Fruit fly (Drosophila melanogaster) whole organism, adult: ENCODE data around the gene CG42820.

Experiments
- CG7101 ChIP-seq: fragments of 200-800 bp; sonication (Bioruptor generic); optimal IDR thresholded peaks from 2 replicates; lab custom pipeline; 2018; ENCODE audit warnings: missing biosample characterization, mild to moderate bottlenecking, missing genetic modification characterization, moderate library complexity
- cic ChIP-seq: fragments of 200-800 bp; sonication (Bioruptor generic); optimal IDR thresholded peaks from 2 replicates; lab custom pipeline; 2017; ENCODE audit warnings: missing biosample characterization, mild to moderate bottlenecking, missing genetic modification characterization, moderate library complexity
- kay ChIP-seq: fragments of 200-800 bp; sonication (Bioruptor generic); peaks from one replicate; lab custom pipeline; 2016; ENCODE audit warnings: missing biosample characterization, missing genetic modification characterization, borderline replicate concordance
- pad ChIP-seq: fragments of 200-800 bp; sonication (Bioruptor generic); optimal IDR thresholded peaks from 3 replicates; lab custom pipeline; 2017; ENCODE audit warnings: missing biosample characterization, missing genetic modification characterization, mild to moderate bottlenecking, moderate library complexity, missing genetic modification reagents
- toe ChIP-seq: fragments of 200-800 bp; sonication (Bioruptor generic); optimal IDR thresholded peaks from 2 replicates; lab custom pipeline; 2016; ENCODE audit warnings: missing biosample characterization, missing genetic modification characterization

DNA sequence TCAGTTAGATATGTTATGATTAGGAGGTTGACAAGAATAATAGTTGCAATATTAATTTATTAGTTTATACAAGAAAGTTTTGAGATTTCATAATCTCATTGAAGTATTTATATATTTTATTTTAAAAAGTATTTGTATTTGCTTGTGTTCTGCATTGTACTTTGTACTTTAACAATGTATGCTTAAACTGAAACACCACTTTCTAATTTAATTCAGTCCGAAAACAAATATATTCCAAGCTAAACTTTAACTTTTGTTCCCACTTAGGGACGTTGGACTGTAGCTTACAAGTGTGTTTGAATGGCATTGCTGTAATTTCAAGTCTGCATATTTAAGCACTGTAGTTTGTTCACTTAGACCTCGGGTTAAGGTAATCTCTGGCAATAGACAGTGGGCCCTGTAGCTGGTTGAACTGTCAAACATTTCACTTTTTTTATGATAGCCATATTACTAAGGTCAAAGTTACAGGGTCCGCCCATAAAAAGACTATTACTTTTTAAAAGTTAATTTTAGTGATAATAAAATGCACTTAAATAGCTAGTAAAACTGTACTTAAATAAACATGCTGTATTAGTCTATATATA is 20.8 kb downstream of the CG42820 start:
- TF ChIP-seq CG7101 (tag; lab: Kevin White, UChicago) (peak; percentile 17), toe (peak; percentile 22), cic (GFP tag; lab: Kevin White, UChicago) (no peak), pad (GFP tag; lab: Kevin White, UChicago) (no peak), kay (no peak)
